Fruit fly (Drosophila melanogaster) whole organism, embryonic: ENCODE data around the gene morgue.

Source experiments
- Atf6 ChIP-seq: fragments of 200-800 bp; sonication (Bioruptor generic); IDR thresholded peaks from 2 replicates; pipeline ENCODE4 v1.3.6; 2022; ENCODE audit warnings: missing biosample characterization, missing genetic modification characterization
- C15 ChIP-seq: fragments of 200-800 bp; sonication (Bioruptor generic); IDR thresholded peaks from 3 replicates; pipeline ENCODE4 v1.3.6; 2022; ENCODE audit warnings: missing biosample characterization, missing genetic modification characterization
- CG11560 ChIP-seq: fragments of 200-800 bp; sonication (Bioruptor generic); IDR thresholded peaks from 3 replicates; pipeline ENCODE4 v1.3.6; 2022; ENCODE audit warnings: missing biosample characterization, missing genetic modification characterization
- CG11696 ChIP-seq: fragments of 200-800 bp; sonication (Bioruptor generic); IDR thresholded peaks from 2 replicates; pipeline ENCODE4 v1.3.6; 2022; ENCODE audit warnings: missing biosample characterization, missing genetic modification characterization
- CG11723 ChIP-seq: fragments of 200-800 bp; sonication (Bioruptor generic); optimal IDR thresholded peaks from 2 replicates; lab custom pipeline; 2017; ENCODE audit warnings: missing biosample characterization, mild to moderate bottlenecking, missing genetic modification characterization
- CG15601 ChIP-seq: fragments of 200-800 bp; sonication (Bioruptor generic); optimal IDR thresholded peaks from 3 replicates; lab custom pipeline; 2019; ENCODE audit warnings: missing biosample characterization, mild to moderate bottlenecking, missing genetic modification characterization, moderate library complexity
- CG1602 ChIP-seq: fragments of 200-800 bp; sonication (Bioruptor generic); optimal IDR thresholded peaks from 3 replicates; lab custom pipeline; 2016; ENCODE audit warnings: missing biosample characterization, missing genetic modification characterization
- CG17912 ChIP-seq: fragments of 200-800 bp; sonication (Bioruptor generic); optimal IDR thresholded peaks from 2 replicates; lab custom pipeline; 2018; ENCODE audit warnings: missing biosample characterization, mild to moderate bottlenecking, missing genetic modification characterization
- CG18011 ChIP-seq: fragments of 200-800 bp; sonication (Bioruptor generic); optimal IDR thresholded peaks from 2 replicates; lab custom pipeline; 2017; ENCODE audit warnings: missing biosample characterization, missing genetic modification characterization, mild to moderate bottlenecking, moderate library complexity, missing genotype
- CG18476 ChIP-seq: fragments of 200-800 bp; sonication (Bioruptor generic); optimal IDR thresholded peaks from 2 replicates; lab custom pipeline; 2016; ENCODE audit warnings: missing biosample characterization, mild to moderate bottlenecking, missing genetic modification characterization
- CG30431 ChIP-seq: fragments of 200-800 bp; sonication (Bioruptor generic); optimal IDR thresholded peaks from 2 replicates; lab custom pipeline; 2017; ENCODE audit warnings: missing biosample characterization, missing genetic modification characterization
- CG4328 ChIP-seq: fragments of 200-800 bp; sonication (Bioruptor generic); optimal IDR thresholded peaks from 3 replicates; lab custom pipeline; 2017; ENCODE audit warnings: missing biosample characterization, missing genetic modification reagents, missing genetic modification characterization
- CG5245 ChIP-seq: fragments of 200-800 bp; sonication (Bioruptor generic); optimal IDR thresholded peaks from 3 replicates; lab custom pipeline; 2016; ENCODE audit warnings: missing biosample characterization, missing genetic modification characterization
- CG5953 ChIP-seq: fragments of 200-800 bp; sonication (Bioruptor generic); IDR thresholded peaks from 2 replicates; pipeline ENCODE4 v1.3.6; 2022; ENCODE audit warnings: missing biosample characterization, missing genetic modification characterization
- CG7987 ChIP-seq: fragments of 200-800 bp; sonication (Bioruptor generic); optimal IDR thresholded peaks from 2 replicates; lab custom pipeline; 2018; ENCODE audit warnings: missing biosample characterization, mild to moderate bottlenecking, missing genetic modification characterization, moderate library complexity
- CG8359 ChIP-seq: fragments of 200-800 bp; sonication (Bioruptor generic); optimal IDR thresholded peaks from 2 replicates; lab custom pipeline; 2017; ENCODE audit warnings: missing biosample characterization, mild to moderate bottlenecking, missing genetic modification characterization, borderline replicate concordance
- CG9727 ChIP-seq: fragments of 200-800 bp; sonication (Bioruptor generic); optimal IDR thresholded peaks from 3 replicates; lab custom pipeline; 2017; ENCODE audit warnings: missing biosample characterization, mild to moderate bottlenecking, missing genetic modification characterization
- CoRest ChIP-seq: fragments of 200-800 bp; sonication (Bioruptor generic); optimal IDR thresholded peaks from 3 replicates; lab custom pipeline; 2018; ENCODE audit warnings: missing biosample characterization, mild to moderate bottlenecking, missing genetic modification characterization, moderate library complexity
- CrebB ChIP-seq: fragments of 200-800 bp; sonication (Bioruptor generic); optimal IDR thresholded peaks from 3 replicates; lab custom pipeline; 2018; ENCODE audit warnings: missing biosample characterization, mild to moderate bottlenecking, missing genetic modification characterization
- Dref ChIP-seq: fragments of 200-800 bp; sonication (Bioruptor generic); IDR thresholded peaks from 2 replicates; pipeline ENCODE4 v1.3.6; 2022; ENCODE audit warnings: missing biosample characterization, missing genetic modification characterization
- Hr51 ChIP-seq, 2 experiments: fragments of 200-800 bp; sonication (Bioruptor generic); optimal IDR thresholded peaks; 2 replicates in 1 of 2; 3 replicates in 1 of 2; lab custom pipeline; 2016 to 2018; ENCODE audit warnings: missing biosample characterization in 2 of 2, missing genetic modification characterization in 2 of 2, mild to moderate bottlenecking in 1 of 2, moderate library complexity in 1 of 2
- Myb ChIP-seq: fragments of 200-800 bp; sonication (Bioruptor generic); optimal IDR thresholded peaks from 2 replicates; lab custom pipeline; 2016; ENCODE audit warnings: missing biosample characterization, missing genetic modification characterization
- Neu2 ChIP-seq: fragments of 200-800 bp; sonication (Bioruptor generic); optimal IDR thresholded peaks from 3 replicates; lab custom pipeline; 2016; ENCODE audit warnings: missing biosample characterization, missing genetic modification characterization, borderline replicate concordance
- Opbp ChIP-seq: fragments of 200-800 bp; sonication (Bioruptor generic); IDR thresholded peaks from 3 replicates; pipeline ENCODE4 v1.3.6; 2022; ENCODE audit warnings: missing biosample characterization, missing genetic modification characterization; ENCODE audit not compliant: partially characterized antibody
- Pdp1 ChIP-seq, 2 experiments: fragments of 200-800 bp; sonication (Bioruptor generic); optimal IDR thresholded peaks; 3 replicates each; lab custom pipeline; 2016; ENCODE audit warnings: missing biosample characterization in 2 of 2, missing genetic modification characterization in 2 of 2, mild to moderate bottlenecking in 1 of 2, moderate library complexity in 1 of 2
- Ptx1 ChIP-seq: fragments of 200-800 bp; sonication (Bioruptor generic); IDR thresholded peaks from 2 replicates; pipeline ENCODE4 v1.3.6; 2022; ENCODE audit warnings: missing biosample characterization, missing genetic modification characterization
- Sry-δ ChIP-seq: fragments of 200-800 bp; sonication (Bioruptor generic); optimal IDR thresholded peaks from 2 replicates; lab custom pipeline; 2016; ENCODE audit warnings: missing biosample characterization, missing genetic modification characterization
- TFAM ChIP-seq: fragments of 200-800 bp; sonication (Bioruptor generic); optimal IDR thresholded peaks from 2 replicates; lab custom pipeline; 2017; ENCODE audit warnings: missing biosample characterization, missing genetic modification characterization, inconsistent platforms
- Vsx1 ChIP-seq: fragments of 200-800 bp; sonication (Bioruptor generic); optimal IDR thresholded peaks from 2 replicates; lab custom pipeline; 2017; ENCODE audit warnings: missing biosample characterization, mild to moderate bottlenecking, missing genetic modification characterization, missing genetic modification reagents
- amos ChIP-seq: fragments of 200-800 bp; sonication (Bioruptor generic); IDR thresholded peaks from 2 replicates; pipeline ENCODE4 v1.3.6; 2022; ENCODE audit warnings: missing biosample characterization, missing genetic modification characterization; ENCODE audit not compliant: partially characterized antibody
- aop ChIP-seq: fragments of 200-800 bp; sonication (Bioruptor generic); IDR thresholded peaks from 2 replicates; pipeline ENCODE4 v1.3.6; 2022; ENCODE audit warnings: missing biosample characterization, missing genetic modification characterization
- br ChIP-seq: fragments of >200 bp; optimal IDR thresholded peaks from 2 replicates; lab custom pipeline; 2017
- cas ChIP-seq: fragments of 200-800 bp; sonication (Bioruptor generic); IDR thresholded peaks from 2 replicates; pipeline ENCODE4 v1.3.6; 2022; ENCODE audit warnings: missing biosample characterization, missing genetic modification characterization
- chif ChIP-seq, 2 experiments: fragments of 200-800 bp; sonication (Bioruptor generic); optimal IDR thresholded peaks; 3 replicates each; lab custom pipeline; 2016; ENCODE audit warnings: missing biosample characterization in 2 of 2, missing genetic modification characterization in 2 of 2
- ci ChIP-seq: fragments of 200-800 bp; sonication (Bioruptor generic); IDR thresholded peaks from 3 replicates; pipeline ENCODE4 v1.3.6; 2022; ENCODE audit warnings: missing biosample characterization, missing genetic modification characterization
- dati ChIP-seq: fragments of 200-800 bp; sonication (Bioruptor generic); IDR thresholded peaks from 2 replicates; pipeline ENCODE4 v1.3.6; 2022; ENCODE audit warnings: missing biosample characterization, missing genetic modification characterization
- dmrt11E ChIP-seq: fragments of 200-800 bp; sonication (Bioruptor generic); optimal IDR thresholded peaks from 3 replicates; lab custom pipeline; 2018; ENCODE audit warnings: missing biosample characterization, mild to moderate bottlenecking, missing genetic modification characterization, moderate library complexity
- eyg ChIP-seq: fragments of 200-800 bp; sonication (Bioruptor generic); optimal IDR thresholded peaks from 3 replicates; lab custom pipeline; 2016; ENCODE audit warnings: missing biosample characterization, missing genetic modification characterization
- gcm2 ChIP-seq: fragments of 200-800 bp; sonication (Bioruptor generic); optimal IDR thresholded peaks from 2 replicates; lab custom pipeline; 2016; ENCODE audit warnings: missing biosample characterization, missing genetic modification characterization
- insv ChIP-seq, 2 experiments: fragments of 200-800 bp; sonication (Bioruptor generic); optimal IDR thresholded peaks; 3 replicates each; lab custom pipeline; 2016 to 2018; ENCODE audit warnings: missing biosample characterization in 2 of 2, missing genetic modification characterization in 2 of 2
- inv ChIP-seq: fragments of 200-800 bp; sonication (Bioruptor generic); IDR thresholded peaks from 2 replicates; pipeline ENCODE4 v1.3.6; 2022; ENCODE audit warnings: missing biosample characterization, missing genetic modification characterization; ENCODE audit not compliant: partially characterized antibody
- ken ChIP-seq: fragments of 200-800 bp; sonication (Bioruptor generic); IDR thresholded peaks from 3 replicates; pipeline ENCODE4 v1.3.6; 2022; ENCODE audit warnings: missing biosample characterization, missing genetic modification characterization
- phol ChIP-seq: fragments of 200-800 bp; sonication (Bioruptor generic); optimal IDR thresholded peaks from 3 replicates; lab custom pipeline; 2018; ENCODE audit warnings: missing biosample characterization, mild to moderate bottlenecking, missing genetic modification characterization, moderate library complexity
- sens ChIP-seq: fragments of 200-800 bp; sonication (Bioruptor generic); peaks from one replicate; lab custom pipeline; 2016; ENCODE audit warnings: missing biosample characterization, missing genetic modification characterization
- shn ChIP-seq: fragments of 200-800 bp; sonication (Bioruptor generic); optimal IDR thresholded peaks from 3 replicates; lab custom pipeline; 2016; ENCODE audit warnings: missing biosample characterization, missing genetic modification characterization
- stc ChIP-seq: fragments of 200-800 bp; sonication (Bioruptor generic); IDR thresholded peaks from 2 replicates; pipeline ENCODE4 v1.3.6; 2022; ENCODE audit warnings: missing biosample characterization, missing genetic modification characterization
- stwl ChIP-seq: fragments of 200-800 bp; sonication (Bioruptor generic); optimal IDR thresholded peaks from 3 replicates; lab custom pipeline; 2018; ENCODE audit warnings: missing biosample characterization, mild to moderate bottlenecking, missing genetic modification characterization, moderate library complexity
- ttk ChIP-seq: fragments of 200-800 bp; sonication (Bioruptor generic); IDR thresholded peaks from 2 replicates; pipeline ENCODE4 v2.1.2; 2022; ENCODE audit warnings: missing biosample characterization, missing genetic modification characterization
- tx ChIP-seq: fragments of 200-800 bp; sonication (Bioruptor generic); optimal IDR thresholded peaks from 2 replicates; lab custom pipeline; 2016; ENCODE audit warnings: missing biosample characterization, missing genetic modification characterization
- unc-4 ChIP-seq: fragments of 200-800 bp; sonication (Bioruptor generic); IDR thresholded peaks from 2 replicates; pipeline ENCODE4 v1.3.6; 2022; ENCODE audit warnings: missing biosample characterization, missing genetic modification characterization; ENCODE audit not compliant: partially characterized antibody
- vvl ChIP-seq: fragments of 200-800 bp; sonication (Bioruptor generic); IDR thresholded peaks from 2 replicates; pipeline ENCODE4 v1.3.6; 2022; ENCODE audit warnings: missing biosample characterization, missing genetic modification characterization

The morgue gene

DNA sequence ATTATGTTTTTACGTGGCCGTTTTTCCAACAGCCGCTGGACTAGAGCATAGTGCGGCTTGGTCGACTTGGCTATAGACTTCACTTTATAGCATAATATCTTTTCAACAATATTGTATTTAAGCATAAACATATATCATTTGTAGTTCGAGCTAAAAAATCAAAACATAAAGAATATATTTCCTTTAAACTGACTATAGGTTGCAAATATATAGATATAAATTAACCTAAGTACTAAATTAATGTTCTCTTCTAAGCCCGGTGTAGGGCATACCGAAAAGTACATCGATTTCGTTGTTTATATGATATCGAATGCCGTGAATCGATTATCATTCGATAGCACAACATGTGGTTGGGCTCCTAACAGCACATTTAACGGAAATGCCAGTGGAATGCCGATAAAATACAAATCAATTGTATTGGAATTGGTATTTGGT, 4.1 kb upstream of the morgue start, which contains the start of gene MFS18 (continued):
- TF ChIP-seq Sry-δ = peak; percentile 48
- peak; percentile 81 for TF ChIP-seq Neu2 (GFP tag; lab: Kevin White, UChicago)
- peak; percentile 63 for TF ChIP-seq tx (GFP tag; lab: Kevin White, UChicago)
- peak; percentile 94 for TF ChIP-seq CG8359 (GFP tag; lab: Kevin White, UChicago)
- TF ChIP-seq aop = peak; percentile 93
- TF ChIP-seq inv = peak; percentile 48
- TF ChIP-seq eyg = peak; percentile 85
- TF ChIP-seq CG11723 (GFP tag; lab: Kevin White, UChicago) = peak; percentile 89
- peak; percentile 85 for TF ChIP-seq CG18011 (GFP tag; lab: Kevin White, UChicago)
- peak; percentile 97 for TF ChIP-seq CG11696 (GFP tag; lab: Robert Waterston, UW)
- peak; percentile 96 for TF ChIP-seq CoRest
- TF ChIP-seq CG7987 (GFP tag; lab: Kevin White, UChicago) = peak; percentile 96
- peak; percentile 98 for TF ChIP-seq CG5953 (GFP tag; lab: Robert Waterston, UW)
- TF ChIP-seq CG17912 = peak; percentile 34
- TF ChIP-seq CG1602 (GFP tag; lab: Kevin White, UChicago) = peak; percentile 97
- peak; percentile 94 for TF ChIP-seq CG30431
- peak; percentile 85 for TF ChIP-seq Dref (GFP tag; lab: Robert Waterston, UW)
- TF ChIP-seq phol (tag; lab: Kevin White, UChicago) = peak; percentile 99
- peak; percentile 91 for TF ChIP-seq CG4328 (GFP tag; lab: Kevin White, UChicago)
- peak; percentile 99 for TF ChIP-seq Ptx1 (GFP tag; lab: Robert Waterston, UW)
- peak; percentile 83; the same call in 2 of the 3 replicates for TF ChIP-seq Opbp (GFP tag; lab: Robert Waterston, UW)
- TF ChIP-seq Myb (GFP tag; lab: Kevin White, UChicago) = peak; percentile 88
- TF ChIP-seq dati (GFP tag; lab: Robert Waterston, UW) = peak; percentile 97
- TF ChIP-seq amos (GFP tag; lab: Robert Waterston, UW) = peak; percentile 77; the same call in 1 of the 2 replicates
- no peak for TF ChIP-seq Vsx1 (GFP tag; lab: Kevin White, UChicago)
- peak; percentile 99 for TF ChIP-seq ci (GFP tag; lab: Robert Waterston, UW)
- TF ChIP-seq br (lab: Kevin White, UChicago) = no peak
- TF ChIP-seq chif (GFP tag; optimal IDR thresholded peaks at IDR 0.05; lab: Kevin White, UChicago) = peak; percentile 80 to 86
- peak; percentile 94 for TF ChIP-seq TFAM
- peak; percentile 97 for TF ChIP-seq sens (GFP tag; lab: Kevin White, UChicago)
- peak; percentile 91 for TF ChIP-seq CG15601 (tag; lab: Kevin White, UChicago)
- TF ChIP-seq CG9727 (GFP tag; lab: Kevin White, UChicago) = peak; percentile 99
- TF ChIP-seq cas (GFP tag; lab: Robert Waterston, UW) = peak; percentile 98
- peak; percentile 98 for TF ChIP-seq C15
- peak; percentile 98 for TF ChIP-seq CG11560 (tag; lab: Robert Waterston, UW)
- peak; percentile 96 for TF ChIP-seq CG5245 (GFP tag; lab: Kevin White, UChicago)
- peak; percentile 52 for TF ChIP-seq unc-4
- TF ChIP-seq Atf6 (GFP tag; lab: Robert Waterston, UW) = peak; percentile 99
- peak; percentile 100 for TF ChIP-seq vvl (GFP tag; lab: Robert Waterston, UW)
- TF ChIP-seq ken (GFP tag; lab: Robert Waterston, UW) = peak; percentile 98
- peak; percentile 94 for TF ChIP-seq stwl (tag; lab: Kevin White, UChicago)
- TF ChIP-seq CrebB (tag; lab: Kevin White, UChicago) = peak; percentile 92
- peak; percentile 73 for TF ChIP-seq gcm2 (GFP tag; lab: Kevin White, UChicago)
- peak; percentile 95 for TF ChIP-seq dmrt11E (tag; lab: Kevin White, UChicago)
- TF ChIP-seq ttk (GFP tag; lab: Robert Waterston, UW) = peak; percentile 99
- peak in 1 of 2 experiments; percentile 54 for TF ChIP-seq insv (GFP tag; optimal IDR thresholded peaks at IDR 0.05; lab: Kevin White, UChicago)
- peak; percentile 95 for TF ChIP-seq CG18476 (GFP tag; lab: Kevin White, UChicago)
- TF ChIP-seq shn (GFP tag; lab: Kevin White, UChicago) = peak; percentile 69
- TF ChIP-seq stc (GFP tag; lab: Robert Waterston, UW) = peak; percentile 100
- peak; percentile 98 to 99 for TF ChIP-seq Hr51 (GFP tag; optimal IDR thresholded peaks at IDR 0.05; lab: Kevin White, UChicago)
- TF ChIP-seq Pdp1 (GFP tag; optimal IDR thresholded peaks at IDR 0.05; lab: Kevin White, UChicago) = peak; percentile 85 to 87
